Fruit fly (Drosophila melanogaster): ENCODE data around the gene Jhbp2.
A peak's percentile ranks its signal among the peaks of the same experiment; 100 is the strongest.

dm6 chr3R:4962689-4963088 lies 1.5 kb upstream of the Jhbp2 start:
- TF ChIP-seq pad (GFP tag; optimal IDR thresholded peaks at IDR 0.05) (no peak), cic (GFP tag; optimal IDR thresholded peaks at IDR 0.05) (no peak), Hr96 (GFP tag; optimal IDR thresholded peaks at IDR 0.05) (no peak), CG33017 (tag; optimal IDR thresholded peaks at IDR 0.05) (no peak), bab1 (GFP tag; optimal IDR thresholded peaks at IDR 0.05) (peak; percentile 16), tj (GFP tag; optimal IDR thresholded peaks at IDR 0.05) (no peak), kay (GFP tag; ENCODE audit: borderline replicate concordance) (no peak), Clk (GFP tag; optimal IDR thresholded peaks at IDR 0.05) (no peak)

All from whole organism, adult.